Fruit fly (Drosophila melanogaster) whole organism, embryonic: ENCODE data around the gene CG31960.
A peak's percentile ranks its signal among the peaks of the same experiment; 100 is the strongest.

Experiments
- CG10147 ChIP-seq: fragments of 200-800 bp; sonication (Bioruptor generic); optimal IDR thresholded peaks from 2 replicates; lab custom pipeline; 2019; ENCODE audit warnings: missing biosample characterization, mild to moderate bottlenecking, missing genetic modification characterization, moderate library complexity
- CG11504 ChIP-seq: fragments of 200-800 bp; sonication (Bioruptor generic); optimal IDR thresholded peaks from 3 replicates; lab custom pipeline; 2019; ENCODE audit warnings: missing biosample characterization, mild to moderate bottlenecking, missing genetic modification characterization, moderate library complexity
- CG12155 ChIP-seq: fragments of 200-800 bp; sonication (Bioruptor generic); optimal IDR thresholded peaks from 3 replicates; lab custom pipeline; 2016; ENCODE audit warnings: missing biosample characterization, missing genetic modification characterization
- CG12391 ChIP-seq: fragments of 200-800 bp; sonication (Bioruptor generic); optimal IDR thresholded peaks from 3 replicates; lab custom pipeline; 2018; ENCODE audit warnings: missing biosample characterization, mild to moderate bottlenecking, missing genetic modification characterization, moderate library complexity
- CG13424 ChIP-seq: fragments of 200-800 bp; sonication (Bioruptor generic); optimal IDR thresholded peaks from 2 replicates; lab custom pipeline; 2019; ENCODE audit warnings: missing biosample characterization, mild to moderate bottlenecking, missing genetic modification characterization, moderate library complexity
- CG14441 ChIP-seq: fragments of 200-800 bp; sonication (Bioruptor generic); IDR thresholded peaks from 2 replicates; pipeline ENCODE4 v1.3.6; 2022; ENCODE audit warnings: missing biosample characterization, missing genetic modification characterization
- CG15269 ChIP-seq: fragments of 200-800 bp; sonication (Bioruptor generic); optimal IDR thresholded peaks from 2 replicates; lab custom pipeline; 2018; ENCODE audit warnings: missing biosample characterization, mild to moderate bottlenecking, missing genetic modification characterization, moderate library complexity
- CG15514 ChIP-seq: fragments of 200-800 bp; sonication (Bioruptor generic); optimal IDR thresholded peaks from 3 replicates; lab custom pipeline; 2017; ENCODE audit warnings: missing biosample characterization, missing genetic modification characterization, mild to moderate bottlenecking, moderate library complexity, missing genetic modification reagents
- CG15601 ChIP-seq: fragments of 200-800 bp; sonication (Bioruptor generic); optimal IDR thresholded peaks from 3 replicates; lab custom pipeline; 2019; ENCODE audit warnings: missing biosample characterization, mild to moderate bottlenecking, missing genetic modification characterization, moderate library complexity
- CG18599 ChIP-seq: fragments of 200-800 bp; sonication (Bioruptor generic); optimal IDR thresholded peaks from 3 replicates; lab custom pipeline; 2017; ENCODE audit warnings: missing biosample characterization, missing genetic modification characterization, mild to moderate bottlenecking, moderate library complexity, missing genetic modification reagents
- CG2678 ChIP-seq: fragments of 200-800 bp; sonication (Bioruptor generic); optimal IDR thresholded peaks from 3 replicates; lab custom pipeline; 2019; ENCODE audit warnings: missing biosample characterization, mild to moderate bottlenecking, missing genetic modification characterization, moderate library complexity
- CG8290 ChIP-seq, 3 experiments: fragments of 200-800 bp; sonication (Bioruptor generic); optimal IDR thresholded peaks; 2 replicates each; lab custom pipeline; 2016 to 2019; ENCODE audit warnings: missing biosample characterization in 3 of 3, missing genetic modification characterization in 3 of 3, mild to moderate bottlenecking in 2 of 3, moderate library complexity in 1 of 3
- CG8765 ChIP-seq: fragments of 200-800 bp; sonication (Bioruptor generic); IDR thresholded peaks from 2 replicates; pipeline ENCODE4 v1.3.6; 2022; ENCODE audit warnings: missing biosample characterization, missing genetic modification characterization
- CoRest ChIP-seq: fragments of 200-800 bp; sonication (Bioruptor generic); optimal IDR thresholded peaks from 3 replicates; lab custom pipeline; 2018; ENCODE audit warnings: missing biosample characterization, mild to moderate bottlenecking, missing genetic modification characterization, moderate library complexity
- Dip2 ChIP-seq: fragments of 200-800 bp; sonication (Bioruptor generic); IDR thresholded peaks from 2 replicates; pipeline ENCODE4 v1.3.6; 2022; ENCODE audit warnings: missing biosample characterization, missing genetic modification characterization
- Fer1 ChIP-seq: fragments of 200-800 bp; sonication (Bioruptor generic); optimal IDR thresholded peaks from 2 replicates; lab custom pipeline; 2017; ENCODE audit warnings: missing biosample characterization, mild to moderate bottlenecking, missing genetic modification characterization
- H15 ChIP-seq: fragments of 200-800 bp; sonication (Bioruptor generic); IDR thresholded peaks from 3 replicates; pipeline ENCODE4 v1.3.6; 2022; ENCODE audit warnings: missing biosample characterization, missing genetic modification characterization
- HHEX ChIP-seq: fragments of 200-800 bp; sonication (Bioruptor generic); optimal IDR thresholded peaks from 3 replicates; lab custom pipeline; 2017; ENCODE audit warnings: missing biosample characterization, mild to moderate bottlenecking, missing genetic modification characterization, missing genetic modification reagents
- HLH4C ChIP-seq: fragments of 200-800 bp; sonication (Bioruptor generic); IDR thresholded peaks from 3 replicates; pipeline ENCODE4 v1.3.6; 2022; ENCODE audit warnings: missing biosample characterization, missing genetic modification characterization; ENCODE audit not compliant: partially characterized antibody
- Hand ChIP-seq: fragments of 200-800 bp; sonication (Bioruptor generic); optimal IDR thresholded peaks from 2 replicates; lab custom pipeline; 2017; ENCODE audit warnings: mild to moderate bottlenecking, missing biosample characterization, missing genetic modification reagents, missing genetic modification characterization
- Hmr ChIP-seq: fragments of 200-800 bp; sonication (Bioruptor generic); optimal IDR thresholded peaks from 3 replicates; lab custom pipeline; 2017; ENCODE audit warnings: mild to moderate bottlenecking, missing biosample characterization, missing genetic modification reagents, missing genetic modification characterization
- Med ChIP-seq: fragments of 200-800 bp; sonication (Bioruptor generic); peaks from one replicate; lab custom pipeline; 2016; ENCODE audit warnings: missing biosample characterization, missing genetic modification characterization, mild to moderate bottlenecking, inconsistent platforms, moderate library complexity
- Meics ChIP-seq: fragments of 200-800 bp; sonication (Bioruptor generic); optimal IDR thresholded peaks from 2 replicates; lab custom pipeline; 2017; ENCODE audit warnings: missing biosample characterization, mild to moderate bottlenecking, missing genetic modification characterization
- Oli ChIP-seq: fragments of 200-800 bp; sonication (Bioruptor generic); optimal IDR thresholded peaks from 2 replicates; lab custom pipeline; 2018; ENCODE audit warnings: missing biosample characterization, mild to moderate bottlenecking, missing genetic modification characterization, moderate library complexity
- Opbp ChIP-seq: fragments of 200-800 bp; sonication (Bioruptor generic); IDR thresholded peaks from 3 replicates; pipeline ENCODE4 v1.3.6; 2022; ENCODE audit warnings: missing biosample characterization, missing genetic modification characterization; ENCODE audit not compliant: partially characterized antibody
- Optix ChIP-seq: fragments of 200-800 bp; sonication (Bioruptor generic); IDR thresholded peaks from 3 replicates; pipeline ENCODE4 v1.3.6; 2022; ENCODE audit warnings: missing biosample characterization, missing genetic modification characterization
- PHDP ChIP-seq: fragments of 200-800 bp; sonication (Bioruptor generic); optimal IDR thresholded peaks from 3 replicates; lab custom pipeline; 2018; ENCODE audit warnings: missing biosample characterization, mild to moderate bottlenecking, missing genetic modification characterization, moderate library complexity
- Ptx1 ChIP-seq: fragments of 200-800 bp; sonication (Bioruptor generic); IDR thresholded peaks from 2 replicates; pipeline ENCODE4 v1.3.6; 2022; ENCODE audit warnings: missing biosample characterization, missing genetic modification characterization
- Rfx ChIP-seq: fragments of 200-800 bp; sonication (Bioruptor generic); IDR thresholded peaks from 2 replicates; pipeline ENCODE4 v1.3.6; 2022; ENCODE audit warnings: missing biosample characterization, missing genetic modification characterization
- Rx ChIP-seq: fragments of 200-800 bp; sonication (Bioruptor generic); IDR thresholded peaks from 2 replicates; pipeline ENCODE4 v1.3.6; 2022; ENCODE audit warnings: missing biosample characterization, missing genetic modification characterization
- Ssrp ChIP-seq: fragments of 200-800 bp; sonication (Bioruptor generic); optimal IDR thresholded peaks from 2 replicates; lab custom pipeline; 2018; ENCODE audit warnings: missing biosample characterization, mild to moderate bottlenecking, missing genetic modification characterization, moderate library complexity
- Xbp1 ChIP-seq: fragments of 200-800 bp; sonication (Bioruptor generic); optimal IDR thresholded peaks from 3 replicates; lab custom pipeline; 2016; ENCODE audit warnings: missing biosample characterization, mild to moderate bottlenecking, missing genetic modification characterization
- amos ChIP-seq: fragments of 200-800 bp; sonication (Bioruptor generic); IDR thresholded peaks from 2 replicates; pipeline ENCODE4 v1.3.6; 2022; ENCODE audit warnings: missing biosample characterization, missing genetic modification characterization; ENCODE audit not compliant: partially characterized antibody
- dati ChIP-seq: fragments of 200-800 bp; sonication (Bioruptor generic); IDR thresholded peaks from 2 replicates; pipeline ENCODE4 v1.3.6; 2022; ENCODE audit warnings: missing biosample characterization, missing genetic modification characterization
- dmrt99B ChIP-seq: fragments of 200-800 bp; sonication (Bioruptor generic); optimal IDR thresholded peaks from 2 replicates; lab custom pipeline; 2018; ENCODE audit warnings: missing biosample characterization, mild to moderate bottlenecking, missing genetic modification characterization, moderate library complexity
- esg ChIP-seq: fragments of 200-800 bp; sonication (Bioruptor generic); conservative IDR thresholded peaks from 2 replicates; pipeline ENCODE4 v1.3.6; 2022; ENCODE audit warnings: missing biosample characterization, missing genetic modification characterization
- gfzf ChIP-seq: fragments of 200-800 bp; sonication (Bioruptor generic); optimal IDR thresholded peaks from 2 replicates; lab custom pipeline; 2016; ENCODE audit warnings: missing biosample characterization, mild to moderate bottlenecking, missing genetic modification characterization, moderate library complexity
- grau ChIP-seq: fragments of 200-800 bp; optimal IDR thresholded peaks from 3 replicates; lab custom pipeline; 2019; ENCODE audit warnings: missing biosample characterization, mild to moderate bottlenecking, missing genetic modification characterization, moderate library complexity
- lab ChIP-seq: fragments of 200-800 bp; sonication (Bioruptor generic); optimal IDR thresholded peaks from 3 replicates; lab custom pipeline; 2017; ENCODE audit warnings: missing biosample characterization, missing genetic modification characterization, mild to moderate bottlenecking, moderate library complexity, missing genetic modification reagents
- lmd ChIP-seq: fragments of 200-800 bp; sonication (Bioruptor generic); IDR thresholded peaks from 2 replicates; pipeline ENCODE4 v1.3.6; 2022; ENCODE audit warnings: missing biosample characterization, missing genetic modification characterization
- oc ChIP-seq: fragments of 200-800 bp; sonication (Bioruptor generic); optimal IDR thresholded peaks from 2 replicates; lab custom pipeline; 2018; ENCODE audit warnings: missing biosample characterization, mild to moderate bottlenecking, missing genetic modification characterization, moderate library complexity
- onecut ChIP-seq: fragments of 200-800 bp; sonication (Bioruptor generic); IDR thresholded peaks from 2 replicates; pipeline ENCODE4 v1.3.6; 2022; ENCODE audit warnings: missing biosample characterization, missing genetic modification characterization
- pfk ChIP-seq: fragments of 200-800 bp; sonication (Bioruptor generic); optimal IDR thresholded peaks from 2 replicates; lab custom pipeline; 2018; ENCODE audit warnings: missing biosample characterization, mild to moderate bottlenecking, missing genetic modification characterization, moderate library complexity
- phol ChIP-seq: fragments of 200-800 bp; sonication (Bioruptor generic); optimal IDR thresholded peaks from 3 replicates; lab custom pipeline; 2018; ENCODE audit warnings: missing biosample characterization, mild to moderate bottlenecking, missing genetic modification characterization, moderate library complexity
- row ChIP-seq: fragments of 200-800 bp; sonication (Bioruptor generic); IDR thresholded peaks from 3 replicates; pipeline ENCODE4 v1.3.6; 2022; ENCODE audit warnings: missing biosample characterization, missing genetic modification characterization
- slou ChIP-seq: fragments of 200-800 bp; sonication (Bioruptor generic); optimal IDR thresholded peaks from 3 replicates; lab custom pipeline; 2016; ENCODE audit warnings: missing biosample characterization, missing genetic modification characterization
- tgo ChIP-seq: fragments of 200-800 bp; sonication (Bioruptor generic); IDR thresholded peaks from 3 replicates; pipeline ENCODE4 v1.3.6; 2022; ENCODE audit warnings: missing biosample characterization, missing genetic modification characterization
- tio ChIP-seq: fragments of 200-800 bp; sonication (Bioruptor generic); optimal IDR thresholded peaks from 2 replicates; lab custom pipeline; 2017; ENCODE audit warnings: missing biosample characterization, missing genetic modification characterization, inconsistent platforms
- zf30C ChIP-seq: fragments of 200-800 bp; sonication (Bioruptor generic); optimal IDR thresholded peaks from 3 replicates; lab custom pipeline; 2018; ENCODE audit warnings: missing biosample characterization, mild to moderate bottlenecking, missing genetic modification characterization

Gene CG31960

DNA sequence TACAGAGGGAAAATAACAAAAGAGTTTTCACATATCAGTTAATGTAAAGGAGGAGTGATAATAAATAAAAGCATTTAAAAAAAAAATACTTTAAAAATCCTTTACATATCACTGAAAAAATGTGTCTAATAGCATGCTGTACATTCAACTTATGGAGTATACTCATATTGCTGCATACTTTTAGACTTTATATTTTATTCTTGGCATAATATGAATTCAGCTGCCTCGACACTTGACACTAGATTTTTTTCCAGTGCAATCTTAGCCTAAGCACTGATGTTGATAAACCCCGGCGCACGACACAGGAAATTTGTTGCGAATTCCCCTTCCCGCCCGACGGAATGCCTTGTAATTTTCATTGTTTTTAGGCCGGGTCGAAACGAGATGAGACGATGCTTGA, 44.3 kb upstream of the CG31960 start (continued):
- TF ChIP-seq Oli: peak; percentile 35
- TF ChIP-seq Rfx (GFP tag; lab: Robert Waterston, UW): peak; percentile 25
- TF ChIP-seq CG15514 (GFP tag; lab: Kevin White, UChicago): peak; percentile 26
- TF ChIP-seq zf30C (GFP tag; lab: Kevin White, UChicago): peak; percentile 66
- peak; percentile 12 for TF ChIP-seq CoRest (tag; lab: Kevin White, UChicago)
- no peak for TF ChIP-seq dati (GFP tag; lab: Robert Waterston, UW)
- TF ChIP-seq tio: no peak
- no peak for TF ChIP-seq oc
- no peak for TF ChIP-seq CG10147 (GFP tag; lab: Kevin White, UChicago)
- TF ChIP-seq pfk (GFP tag; lab: Kevin White, UChicago): no peak
- TF ChIP-seq H15 (GFP tag; lab: Robert Waterston, UW): no peak
- TF ChIP-seq HLH4C (GFP tag; lab: Robert Waterston, UW): no peak
- TF ChIP-seq CG15601: no peak
- peak; percentile 3 for TF ChIP-seq slou (GFP tag; lab: Kevin White, UChicago)
- TF ChIP-seq esg: no peak
- TF ChIP-seq CG11504 (tag; lab: Kevin White, UChicago): peak; percentile 51
- peak; percentile 51 for TF ChIP-seq Hmr (GFP tag; lab: Kevin White, UChicago)
- TF ChIP-seq Meics: peak; percentile 37
- no peak for TF ChIP-seq tgo (GFP tag; lab: Robert Waterston, UW)
- TF ChIP-seq phol: peak; percentile 12
- no peak for TF ChIP-seq Hand (GFP tag; lab: Kevin White, UChicago)
- peak; percentile 53 for TF ChIP-seq CG18599 (GFP tag; lab: Kevin White, UChicago)
- TF ChIP-seq Rx (GFP tag; lab: Robert Waterston, UW): no peak
- TF ChIP-seq Ptx1 (GFP tag; lab: Robert Waterston, UW): peak; percentile 36
- no peak for TF ChIP-seq CG14441 (GFP tag; lab: Robert Waterston, UW)
- TF ChIP-seq CG2678 (tag; lab: Kevin White, UChicago): peak; percentile 62
- no peak for TF ChIP-seq Optix (GFP tag; lab: Robert Waterston, UW)
- peak; percentile 39 for TF ChIP-seq Fer1 (GFP tag; lab: Kevin White, UChicago)
- no peak for TF ChIP-seq Ssrp (tag; lab: Kevin White, UChicago)
- TF ChIP-seq Med (GFP tag; lab: Kevin White, UChicago): peak; percentile 75
- TF ChIP-seq CG15269 (tag; lab: Kevin White, UChicago): peak; percentile 29
- peak; percentile 23 for TF ChIP-seq PHDP
- TF ChIP-seq dmrt99B (tag; lab: Kevin White, UChicago): peak; percentile 40
- TF ChIP-seq HHEX: peak; percentile 6
- TF ChIP-seq CG12391 (tag; lab: Kevin White, UChicago): no peak
- no peak for TF ChIP-seq gfzf (GFP tag; lab: Kevin White, UChicago)
- peak; percentile 11; the same call in 1 of the 2 replicates for TF ChIP-seq lmd (GFP tag; lab: Robert Waterston, UW)
- peak; percentile 62 for TF ChIP-seq lab (GFP tag; lab: Kevin White, UChicago)
- TF ChIP-seq CG8290 (GFP tag; optimal IDR thresholded peaks at IDR 0.05; lab: Kevin White, UChicago): no peak
- TF ChIP-seq CG8290 (tag; optimal IDR thresholded peaks at IDR 0.05; lab: Kevin White, UChicago): peak in 1 of 2 experiments; percentile 18
- peak; percentile 19 for TF ChIP-seq CG13424 (tag; lab: Kevin White, UChicago)
- no peak for TF ChIP-seq onecut (GFP tag; lab: Robert Waterston, UW)
- TF ChIP-seq Dip2 (GFP tag; lab: Robert Waterston, UW): no peak
- peak; percentile 52; the same call in 2 of the 3 replicates for TF ChIP-seq row
- peak; percentile 17 for TF ChIP-seq Xbp1
- no peak for TF ChIP-seq amos (GFP tag; lab: Robert Waterston, UW)
- no peak for TF ChIP-seq CG8765 (GFP tag; lab: Robert Waterston, UW)
- TF ChIP-seq grau: peak; percentile 46
- no peak for TF ChIP-seq Opbp (GFP tag; lab: Robert Waterston, UW)
- no peak for TF ChIP-seq CG12155 (GFP tag; lab: Kevin White, UChicago)
